Worm (Caenorhabditis elegans) whole organism, L3 larva: Measurements from ENCODE around the gene snf-11.

Experiments
- R02D3.7 ChIP-seq: fragments of 150-350 bp; optimal IDR thresholded peaks from 2 replicates; lab custom pipeline; 2014; ENCODE audit warnings: missing biosample characterization, missing genetic modification characterization
- ZK546.5 ChIP-seq: sonication (generic microtip); optimal IDR thresholded peaks from 2 replicates; lab custom pipeline; 2017; ENCODE audit warnings: missing biosample characterization, missing genetic modification characterization
- aly-2 ChIP-seq: fragments of 150-350 bp; optimal IDR thresholded peaks from 2 replicates; lab custom pipeline; 2014; ENCODE audit warnings: missing biosample characterization, missing genetic modification characterization
- ama-1 ChIP-seq: fragments of 150-350 bp; optimal IDR thresholded peaks from 2 replicates; lab custom pipeline; 2018
- ceh-16 ChIP-seq: sonication (generic microtip); optimal IDR thresholded peaks from 2 replicates; lab custom pipeline; 2017; ENCODE audit warnings: missing biosample characterization, missing genetic modification characterization
- ceh-28 ChIP-seq: fragments of 150-350 bp; optimal IDR thresholded peaks from 2 replicates; lab custom pipeline; 2014; ENCODE audit warnings: missing biosample characterization, missing genetic modification reagents, missing genetic modification characterization
- ceh-82 ChIP-seq: fragments of 150-350 bp; optimal IDR thresholded peaks from 2 replicates; lab custom pipeline; 2014; ENCODE audit warnings: missing biosample characterization, missing genetic modification characterization
- ceh-9 ChIP-seq: sonication (generic microtip); optimal IDR thresholded peaks from 2 replicates; lab custom pipeline; 2018; ENCODE audit warnings: missing biosample characterization, missing genetic modification characterization
- daf-12 ChIP-seq: fragments of 150-350 bp; optimal IDR thresholded peaks from 2 replicates; lab custom pipeline; 2014; ENCODE audit warnings: missing biosample characterization, missing genetic modification reagents, missing genetic modification characterization
- egl-27 ChIP-seq: sonication (generic microtip); optimal IDR thresholded peaks from 4 replicates; lab custom pipeline; 2017; ENCODE audit warnings: missing biosample characterization, missing genetic modification reagents, missing genetic modification characterization
- egl-5 ChIP-seq: fragments of 150-350 bp; optimal IDR thresholded peaks from 2 replicates; lab custom pipeline; 2017; ENCODE audit warnings: missing biosample characterization, missing genetic modification reagents, missing genetic modification characterization, inconsistent platforms
- elt-1 ChIP-seq: fragments of 150-350 bp; optimal IDR thresholded peaks from 2 replicates; lab custom pipeline; 2014; ENCODE audit warnings: missing biosample characterization, missing genetic modification characterization
- elt-2 ChIP-seq: sonication (generic microtip); optimal IDR thresholded peaks from 2 replicates; lab custom pipeline; 2016; ENCODE audit warnings: missing genetic modification reagents, mild to moderate bottlenecking, missing genetic modification characterization, missing compliant biosample characterization
- elt-3 ChIP-seq, 3 experiments: fragments of 150-350 bp in 1 of 3; sonication (generic microtip) in 2 of 3; optimal IDR thresholded peaks; 2 replicates in 2 of 3; 4 replicates in 1 of 3; lab custom pipeline; 2014 to 2017; ENCODE audit warnings: missing biosample characterization in 3 of 3, missing genetic modification characterization in 3 of 3
- fkh-10 ChIP-seq: sonication (generic microtip); optimal IDR thresholded peaks from 2 replicates; lab custom pipeline; 2017; ENCODE audit warnings: missing biosample characterization, missing genetic modification reagents, missing genetic modification characterization
- fkh-2 ChIP-seq: fragments of 150-350 bp; optimal IDR thresholded peaks from 2 replicates; lab custom pipeline; 2014; ENCODE audit warnings: missing biosample characterization, missing genetic modification reagents, missing genetic modification characterization
- fos-1 ChIP-seq: fragments of 150-350 bp; optimal IDR thresholded peaks from 2 replicates; lab custom pipeline; 2014; ENCODE audit warnings: missing biosample characterization, missing genetic modification characterization
- hmg-11 ChIP-seq: sonication (generic microtip); optimal IDR thresholded peaks from 2 replicates; lab custom pipeline; 2016; ENCODE audit warnings: missing genetic modification characterization, missing compliant biosample characterization
- lin-15B ChIP-seq: fragments of 150-350 bp; optimal IDR thresholded peaks from 2 replicates; lab custom pipeline; 2014; ENCODE audit warnings: missing biosample characterization, missing genetic modification characterization
- lsy-12 ChIP-seq: sonication (generic microtip); optimal IDR thresholded peaks from 2 replicates; lab custom pipeline; 2016; ENCODE audit warnings: mild to moderate bottlenecking, missing genetic modification characterization, missing compliant biosample characterization
- mdl-1 ChIP-seq: fragments of 150-350 bp; optimal IDR thresholded peaks from 2 replicates; lab custom pipeline; 2014; ENCODE audit warnings: missing biosample characterization, missing genetic modification characterization
- nfya-1 ChIP-seq: sonication (generic microtip); optimal IDR thresholded peaks from 2 replicates; lab custom pipeline; 2017; ENCODE audit warnings: missing genetic modification characterization, mild to moderate bottlenecking, missing compliant biosample characterization, antibody characterized with exemption, moderate library complexity; ENCODE audit not compliant: insufficient read depth
- nhr-23 ChIP-seq: fragments of 150-350 bp; optimal IDR thresholded peaks from 2 replicates; lab custom pipeline; 2014; ENCODE audit warnings: missing biosample characterization, missing genetic modification reagents, missing genetic modification characterization
- nhr-237 ChIP-seq: fragments of 150-350 bp; optimal IDR thresholded peaks from 2 replicates; lab custom pipeline; 2014; ENCODE audit warnings: missing biosample characterization, missing genetic modification characterization
- nhr-25 ChIP-seq: sonication (generic microtip); optimal IDR thresholded peaks from 2 replicates; lab custom pipeline; 2017; ENCODE audit warnings: missing biosample characterization, missing genetic modification characterization
- nhr-43 ChIP-seq: sonication (generic microtip); optimal IDR thresholded peaks from 2 replicates; lab custom pipeline; 2016; ENCODE audit warnings: mild to moderate bottlenecking, missing genetic modification characterization, missing compliant biosample characterization; ENCODE audit not compliant: poor library complexity, severe bottlenecking
- nhr-67 ChIP-seq: fragments of 150-350 bp; optimal IDR thresholded peaks from 2 replicates; lab custom pipeline; 2014; ENCODE audit warnings: missing biosample characterization, missing genetic modification characterization
- pha-4 ChIP-seq: fragments of 150-350 bp; optimal IDR thresholded peaks from 2 replicates; lab custom pipeline; 2014; ENCODE audit warnings: missing biosample characterization, missing genetic modification reagents, missing genetic modification characterization
- pqm-1 ChIP-seq: fragments of 150-350 bp; optimal IDR thresholded peaks from 2 replicates; lab custom pipeline; 2017; ENCODE audit warnings: missing biosample characterization, missing genetic modification characterization, inconsistent platforms
- sea-2 ChIP-seq: fragments of 150-350 bp; sonication (generic microtip); optimal IDR thresholded peaks from 4 replicates; lab custom pipeline; 2014; ENCODE audit warnings: missing biosample characterization, missing genetic modification reagents, missing genetic modification characterization
- skn-1 ChIP-seq: fragments of 150-350 bp; optimal IDR thresholded peaks from 2 replicates; lab custom pipeline; 2014; ENCODE audit warnings: missing biosample characterization, missing genetic modification characterization
- tbx-2 ChIP-seq: sonication (generic microtip); optimal IDR thresholded peaks from 2 replicates; lab custom pipeline; 2016; ENCODE audit warnings: mild to moderate bottlenecking, missing genetic modification characterization, missing compliant biosample characterization
- unc-39 ChIP-seq: sonication (generic microtip); optimal IDR thresholded peaks from 4 replicates; lab custom pipeline; 2017; ENCODE audit warnings: missing biosample characterization, missing genetic modification characterization
- unc-62 ChIP-seq: fragments of 150-350 bp; sonication (generic microtip); optimal IDR thresholded peaks from 4 replicates; lab custom pipeline; 2014; ENCODE audit warnings: missing biosample characterization, missing genetic modification reagents, missing genetic modification characterization
- ztf-11 ChIP-seq: fragments of 150-350 bp; optimal IDR thresholded peaks from 2 replicates; lab custom pipeline; 2014; ENCODE audit warnings: missing biosample characterization, missing genetic modification characterization

snf-11 gene

DNA sequence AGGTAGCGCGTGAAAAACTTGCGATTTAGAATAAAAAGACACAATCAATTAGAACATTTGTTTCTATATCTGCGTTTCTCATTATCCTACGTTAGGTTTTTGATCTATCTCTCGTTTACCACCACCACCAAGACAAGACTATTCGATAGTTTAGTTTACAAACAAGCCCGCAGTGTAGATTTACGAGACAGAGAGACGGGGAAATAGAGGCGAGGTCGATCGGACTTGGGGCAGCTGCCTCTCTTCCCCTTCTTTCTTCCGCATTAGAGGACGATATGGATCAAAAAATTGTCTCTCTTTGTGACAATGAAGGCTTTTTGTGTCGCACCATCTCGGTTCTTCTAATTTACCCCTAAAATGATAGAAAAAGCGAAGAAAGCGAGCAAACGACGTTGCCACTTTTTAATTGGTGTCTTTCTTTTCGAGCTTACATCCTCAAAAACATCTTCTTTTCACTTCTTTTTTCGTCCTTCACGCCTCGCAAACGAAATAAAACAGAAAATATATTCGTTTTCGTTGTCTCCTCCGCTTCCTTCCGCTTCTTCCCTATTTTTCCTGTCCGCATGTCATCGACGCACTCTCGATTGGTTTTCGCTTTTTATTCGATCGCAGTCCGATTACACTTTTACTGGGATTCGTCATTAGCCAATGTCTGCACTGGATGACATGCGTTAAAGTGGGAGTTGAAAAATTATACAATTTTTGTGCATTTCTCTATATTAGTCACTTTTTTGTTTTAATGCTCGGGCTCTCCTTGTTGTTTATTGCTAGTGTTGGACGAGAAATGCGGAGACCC lies 26.6 kb downstream of the snf-11 start:
- TF ChIP-seq skn-1 (tag; lab: Kevin White, UChicago) (no peak), nhr-43 (no peak), nhr-25 (tag; lab: Kevin White, UChicago) (peak; percentile 45), daf-12 (tag; lab: Kevin White, UChicago) (no peak), elt-1 (tag; lab: Kevin White, UChicago) (no peak), pha-4 (tag; lab: Kevin White, UChicago) (peak; percentile 39), nhr-23 (peak; percentile 33), pqm-1 (tag; lab: Kevin White, UChicago) (no peak), elt-2 (tag; lab: Kevin White, UChicago) (no peak), R02D3.7 (tag; lab: Kevin White, UChicago) (peak; percentile 28), ceh-28 (tag; lab: Kevin White, UChicago) (peak; percentile 49), ceh-16 (tag; lab: Kevin White, UChicago) (no peak), fkh-2 (tag; lab: Kevin White, UChicago) (no peak), hmg-11 (tag; lab: Kevin White, UChicago) (peak; percentile 20), tbx-2 (tag; lab: Kevin White, UChicago) (no peak)

DNA sequence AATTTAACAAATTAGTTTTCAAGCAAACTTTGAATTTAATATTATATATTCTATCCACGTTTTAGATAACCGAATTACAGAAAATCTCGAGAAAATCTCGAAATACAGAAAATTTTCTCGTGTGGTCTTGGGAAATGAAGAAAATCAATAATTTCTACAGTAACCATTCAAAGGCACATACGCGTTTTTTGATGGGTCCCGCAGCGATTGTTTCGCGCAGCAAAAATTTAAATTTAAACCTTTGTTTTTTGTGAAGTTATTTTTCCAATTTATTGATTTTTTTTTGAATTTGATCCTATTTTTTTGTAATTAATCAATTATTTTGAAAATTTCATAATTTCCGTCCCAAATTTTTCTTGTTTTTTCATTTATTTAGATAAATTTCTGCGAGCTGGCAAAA lies 28.7 kb downstream of the snf-11 start:
- TF ChIP-seq nhr-23 (no peak), tbx-2 (tag; lab: Kevin White, UChicago) (no peak), fkh-10 (GFP tag; lab: Kevin White, UChicago) (no peak), ztf-11 (tag; lab: Kevin White, UChicago) (no peak), fos-1 (tag; lab: Kevin White, UChicago) (no peak), nhr-43 (no peak), elt-2 (tag; lab: Kevin White, UChicago) (no peak), ama-1 (lab: Kevin White, UChicago) (no peak), ZK546.5 (no peak), fkh-2 (tag; lab: Kevin White, UChicago) (no peak), pha-4 (tag; lab: Kevin White, UChicago) (no peak), ceh-9 (tag; lab: Kevin White, UChicago) (no peak), nhr-67 (tag; lab: Kevin White, UChicago) (no peak), ceh-82 (tag; lab: Kevin White, UChicago) (no peak), egl-5 (tag; lab: Kevin White, UChicago) (no peak), aly-2 (no peak)

DNA sequence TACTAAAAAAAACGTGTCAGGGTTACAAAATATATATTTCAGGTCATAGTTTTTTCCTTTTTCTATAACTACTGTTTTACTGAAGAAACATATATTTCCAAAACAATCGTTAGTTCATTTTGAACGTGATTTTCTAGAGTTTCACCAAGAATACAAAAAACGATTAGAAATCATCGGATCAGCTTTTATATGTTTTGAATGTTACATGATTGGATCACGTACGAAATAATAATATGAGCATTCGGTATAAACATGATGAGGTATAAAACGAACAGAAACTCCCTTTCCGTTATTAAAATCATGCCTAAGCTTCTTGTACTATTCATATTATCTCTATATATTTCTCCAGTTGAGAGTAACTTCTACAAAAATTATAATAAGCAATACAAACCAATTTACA lies 35.4 kb downstream of the snf-11 start, which contains the start of gene clec-223:
clec-223 (plus strand) TSS at position 301 of the 400 bp plus-strand sequence.
- TF ChIP-seq pqm-1 (tag; lab: Kevin White, UChicago) (no peak), nhr-237 (tag; lab: Kevin White, UChicago) (no peak), ceh-16 (tag; lab: Kevin White, UChicago) (no peak), elt-2 (tag; lab: Kevin White, UChicago) (no peak), nfya-1 (tag; lab: Kevin White, UChicago) (no peak), unc-62 (no peak), mdl-1 (tag; lab: Kevin White, UChicago) (no peak), nhr-23 (no peak), daf-12 (tag; lab: Kevin White, UChicago) (no peak), ZK546.5 (no peak)

DNA sequence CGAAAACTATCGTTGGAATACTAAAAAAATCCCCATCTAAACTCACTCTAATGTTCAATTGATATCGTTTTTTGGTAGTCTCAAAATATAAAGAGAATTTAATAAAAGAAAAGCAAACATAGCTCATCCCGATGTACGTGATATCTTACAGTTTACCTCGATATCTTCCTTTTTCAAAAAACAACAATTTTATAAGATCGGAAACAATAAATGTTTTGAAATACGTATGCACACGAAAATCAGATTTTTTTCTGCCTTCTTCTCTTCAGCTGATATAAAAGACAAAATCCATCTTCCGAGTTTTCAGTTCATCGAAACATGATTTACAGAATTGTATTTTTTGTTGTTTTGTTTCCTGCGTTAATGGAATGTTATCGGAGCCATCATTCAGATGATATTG lies 37.2 kb downstream of the snf-11 start, which contains the start of gene clec-222:
clec-222 (plus strand) TSS at position 301 of the 400 bp plus-strand sequence.
- TF ChIP-seq aly-2 (no peak), elt-1 (tag; lab: Kevin White, UChicago) (no peak), lin-15B (tag; lab: Kevin White, UChicago) (no peak), R02D3.7 (tag; lab: Kevin White, UChicago) (no peak), elt-3 (tag; optimal IDR thresholded peaks at IDR 0.05; lab: Kevin White, UChicago) (no peak), egl-27 (no peak), hmg-11 (tag; lab: Kevin White, UChicago) (no peak)

DNA sequence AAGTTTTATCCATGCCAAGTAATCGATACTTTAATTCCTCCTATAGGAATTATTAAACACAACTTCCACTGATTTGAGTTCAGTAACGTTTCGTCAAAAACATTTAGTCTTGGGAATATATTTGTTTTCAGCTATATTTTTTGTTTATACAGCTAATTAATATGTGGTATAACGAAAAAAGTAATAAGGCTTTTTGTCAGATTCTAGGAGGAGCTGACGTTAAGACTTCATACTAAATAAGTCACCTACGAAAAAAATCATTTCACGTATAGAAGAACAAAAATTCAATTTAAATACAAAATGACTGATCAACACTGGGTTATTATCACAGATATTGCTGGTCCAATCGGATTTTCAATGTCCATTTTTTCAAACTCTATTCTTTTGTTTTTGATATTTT lies 39.5 kb downstream of the snf-11 start, which contains the start of gene str-115:
str-115 (plus strand) TSS at position 301 of the 400 bp plus-strand sequence.
- TF ChIP-seq R02D3.7 (tag; lab: Kevin White, UChicago) (no peak), ceh-28 (tag; lab: Kevin White, UChicago) (no peak), elt-3 (tag; optimal IDR thresholded peaks at IDR 0.05; lab: Kevin White, UChicago) (no peak), fkh-2 (tag; lab: Kevin White, UChicago) (no peak), fkh-10 (GFP tag; lab: Kevin White, UChicago) (no peak), pqm-1 (tag; lab: Kevin White, UChicago) (no peak), lsy-12 (tag; lab: Kevin White, UChicago) (no peak), unc-39 (tag; lab: Kevin White, UChicago) (no peak), sea-2 (GFP tag; lab: Kevin White, UChicago) (no peak), ceh-82 (tag; lab: Kevin White, UChicago) (no peak), tbx-2 (tag; lab: Kevin White, UChicago) (no peak), daf-12 (tag; lab: Kevin White, UChicago) (no peak), mdl-1 (tag; lab: Kevin White, UChicago) (no peak)
